Worm (Caenorhabditis elegans): Measurements from ENCODE around the gene spp-21.

DNA sequence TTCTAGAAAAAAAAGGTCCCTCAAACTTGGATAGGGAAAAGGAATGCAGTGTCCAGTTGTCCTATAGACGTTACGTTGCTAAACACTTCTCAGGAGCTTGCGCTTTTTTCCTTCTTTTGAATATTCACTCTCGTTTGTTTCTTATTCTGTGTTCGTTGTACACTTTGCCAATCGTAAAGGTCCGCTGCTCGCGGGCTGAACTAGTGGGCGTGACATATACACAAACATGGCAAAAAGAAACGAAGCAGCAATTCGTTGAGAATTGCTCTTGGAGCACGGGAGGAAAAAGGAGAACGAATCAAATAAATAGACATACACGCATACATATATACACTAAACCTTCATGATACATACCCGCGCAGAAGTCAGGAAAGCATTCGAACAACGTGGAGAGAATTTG is 21.1 kb upstream of the spp-21 start:
- TF ChIP-seq nhr-12 (tag; optimal IDR thresholded peaks at IDR 0.05) (no peak), lin-39 (tag; optimal IDR thresholded peaks at IDR 0.05) (no peak), elt-3 (tag; optimal IDR thresholded peaks at IDR 0.05) (no peak), nhr-21 (tag; optimal IDR thresholded peaks at IDR 0.05) (no peak), lsy-2 (tag; optimal IDR thresholded peaks at IDR 0.05) (no peak), ceh-82 (tag; optimal IDR thresholded peaks at IDR 0.05) (no peak), ztf-4 (tag; optimal IDR thresholded peaks at IDR 0.05) (peak; percentile 25), skn-1 (tag; optimal IDR thresholded peaks at IDR 0.05) (no peak), nhr-237 (tag; optimal IDR thresholded peaks at IDR 0.05) (no peak), Y55F3AM.14 (GFP tag; optimal IDR thresholded peaks at IDR 0.05) (no peak), nhr-11 (tag; optimal IDR thresholded peaks at IDR 0.05) (no peak)
